Worm (Caenorhabditis elegans): Measurements from ENCODE around the gene eas-1.

eas-1 gene

DNA sequence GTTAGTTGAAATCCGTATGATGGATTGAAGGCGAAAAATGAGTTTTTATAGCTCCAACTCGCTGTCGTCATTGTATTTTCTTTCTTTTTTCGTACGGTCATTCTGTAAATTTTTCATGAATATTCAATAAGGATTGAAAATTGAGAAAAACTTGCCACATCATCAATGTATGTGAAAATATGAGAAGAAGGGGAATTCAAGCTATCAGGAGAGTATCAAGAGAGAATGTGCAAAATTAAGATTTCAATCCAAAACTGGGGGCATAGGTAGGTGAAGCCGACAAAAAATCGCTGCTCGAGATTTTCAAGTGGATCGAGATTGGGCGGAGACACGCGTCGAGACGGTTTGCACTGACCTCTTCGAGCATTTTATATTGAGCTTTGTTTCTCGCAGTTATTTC is 44.2 kb downstream of the eas-1 start, which contains the start of gene nep-12:
TSS of gene nep-12 (minus strand) at position 101 of the 400 bp plus-strand sequence.
- no peak for TF ChIP-seq nhr-76 (tag; optimal IDR thresholded peaks at IDR 0.05)
- no peak for TF ChIP-seq mep-1 (tag; optimal IDR thresholded peaks at IDR 0.05)
- no peak for TF ChIP-seq mls-2 (tag; optimal IDR thresholded peaks at IDR 0.05)
- TF ChIP-seq nhr-237 (tag; optimal IDR thresholded peaks at IDR 0.05): no peak
- no peak for TF ChIP-seq lin-32 (GFP tag; optimal IDR thresholded peaks at IDR 0.05)
- no peak for TF ChIP-seq ceh-39 (tag; optimal IDR thresholded peaks at IDR 0.05)

DNA sequence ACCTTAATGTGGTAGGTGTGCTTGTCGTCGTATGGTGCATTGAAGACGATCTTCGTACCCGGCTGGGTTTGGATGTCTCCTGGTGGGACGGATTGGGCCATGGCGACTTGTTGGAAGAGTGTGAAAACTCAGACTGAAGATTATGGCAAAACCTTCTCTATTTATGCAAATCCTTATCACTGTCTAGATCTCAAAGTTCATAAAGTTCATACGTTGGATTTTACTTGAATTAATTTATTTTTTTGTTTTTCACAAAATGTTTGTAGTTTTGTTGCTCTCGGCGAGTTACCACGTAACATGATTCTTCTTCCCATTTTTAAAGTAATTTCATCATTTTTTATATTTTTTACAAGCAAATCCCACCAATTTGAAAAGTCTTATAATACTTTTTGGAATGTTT is 46.0 kb downstream of the eas-1 start, which contains the start of gene msp-3:
TSS of gene msp-3 (minus strand) at position 101 of the 400 bp plus-strand sequence.
- no peak for TF ChIP-seq nhr-2 (tag; optimal IDR thresholded peaks at IDR 0.05)
- TF ChIP-seq hlh-1 (tag; optimal IDR thresholded peaks at IDR 0.05): no peak
- no peak for TF ChIP-seq drap-1 (GFP tag; optimal IDR thresholded peaks at IDR 0.05)

- TF ChIP-seq hlh-1 (tag; optimal IDR thresholded peaks at IDR 0.05): no peak
- peak; percentile 74 for TF ChIP-seq zip-8 (tag; optimal IDR thresholded peaks at IDR 0.05)
- TF ChIP-seq nhr-76 (tag; optimal IDR thresholded peaks at IDR 0.05): no peak
- TF ChIP-seq drap-1 (GFP tag; optimal IDR thresholded peaks at IDR 0.05): no peak
- no peak for TF ChIP-seq ham-2 (GFP tag; optimal IDR thresholded peaks at IDR 0.05)
- no peak for TF ChIP-seq blmp-1 (tag; optimal IDR thresholded peaks at IDR 0.05)
- no peak for TF ChIP-seq nhr-28 (tag; optimal IDR thresholded peaks at IDR 0.05)
- no peak for TF ChIP-seq nhr-12 (tag; optimal IDR thresholded peaks at IDR 0.05)
Measured at ce11 chrII:4789835-4790343, 49.7 kb downstream of the eas-1 start, which contains the start of gene F26G1.15. TSS of gene F26G1.15 (plus strand) at chrII:4790293.

DNA sequence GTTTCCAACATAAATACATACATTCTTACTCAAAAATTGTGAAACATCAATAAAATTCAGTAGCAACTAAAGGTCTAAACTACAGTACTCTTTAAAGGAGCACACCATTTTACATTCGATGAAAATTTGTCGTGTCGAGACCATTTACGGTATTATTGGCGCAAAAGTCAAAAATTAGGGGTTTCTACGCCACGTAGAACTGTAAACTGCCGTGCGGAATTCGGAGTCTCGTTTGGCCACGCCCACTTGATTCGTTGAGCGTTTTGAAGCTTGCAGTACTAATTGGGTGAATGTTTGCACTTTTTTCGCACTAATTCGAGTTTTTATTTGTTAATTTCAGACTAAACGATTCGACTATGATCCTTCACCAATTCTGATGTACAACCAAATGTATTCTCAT is 50.5 kb downstream of the eas-1 start:
- TF ChIP-seq mls-2 (tag; optimal IDR thresholded peaks at IDR 0.05) (no peak), bed-3 (GFP tag; optimal IDR thresholded peaks at IDR 0.05) (no peak), ceh-39 (tag; optimal IDR thresholded peaks at IDR 0.05) (no peak), nhr-28 (tag; optimal IDR thresholded peaks at IDR 0.05) (no peak), zip-8 (tag; optimal IDR thresholded peaks at IDR 0.05) (no peak), mab-5 (tag; optimal IDR thresholded peaks at IDR 0.05) (no peak), cnd-1 (tag; optimal IDR thresholded peaks at IDR 0.05) (no peak), unc-39 (tag; optimal IDR thresholded peaks at IDR 0.05) (no peak), sem-2 (GFP tag; optimal IDR thresholded peaks at IDR 0.05) (no peak), lin-13 (tag; optimal IDR thresholded peaks at IDR 0.05) (no peak), nhr-237 (tag; optimal IDR thresholded peaks at IDR 0.05) (no peak), hlh-1 (tag; optimal IDR thresholded peaks at IDR 0.05) (no peak), tbx-8 (GFP tag; optimal IDR thresholded peaks at IDR 0.05) (no peak), nhr-12 (tag; optimal IDR thresholded peaks at IDR 0.05) (no peak), unc-62 (GFP tag; optimal IDR thresholded peaks at IDR 0.05) (no peak), flh-1 (GFP tag; optimal IDR thresholded peaks at IDR 0.05) (no peak), nhr-2 (tag; optimal IDR thresholded peaks at IDR 0.05) (no peak), drap-1 (GFP tag; optimal IDR thresholded peaks at IDR 0.05) (no peak), ztf-11 (tag; optimal IDR thresholded peaks at IDR 0.05) (no peak), ceh-43 (GFP tag; optimal IDR thresholded peaks at IDR 0.05) (no peak)
